Worm (Caenorhabditis elegans): ENCODE results near the gene nhr-141.

Gene nhr-141

ce11 chrV:7436911-7437310 is 7.5 kb upstream of the nhr-141 start:
- TF ChIP-seq sptf-1 (tag; optimal IDR thresholded peaks at IDR 0.05) (no peak), egl-27 (tag; optimal IDR thresholded peaks at IDR 0.05) (no peak), pqm-1 (tag; optimal IDR thresholded peaks at IDR 0.05) (no peak), ceh-8 (GFP tag; optimal IDR thresholded peaks at IDR 0.05) (no peak), mdl-1 (tag; optimal IDR thresholded peaks at IDR 0.05) (peak in 1 of 2 experiments; percentile 79), mep-1 (tag; optimal IDR thresholded peaks at IDR 0.05) (peak; percentile 58), egl-13 (tag; optimal IDR thresholded peaks at IDR 0.05) (no peak), ets-5 (GFP tag; IDR thresholded peaks at IDR 0.05) (no peak), efl-3 (GFP tag; optimal IDR thresholded peaks at IDR 0.05) (no peak), tbx-2 (tag; optimal IDR thresholded peaks at IDR 0.05) (peak; percentile 65), ceh-82 (tag; optimal IDR thresholded peaks at IDR 0.05) (no peak), zag-1 (tag; optimal IDR thresholded peaks at IDR 0.05) (no peak), ama-1 (optimal IDR thresholded peaks at IDR 0.05) (peak; percentile 87), lin-39 (tag; optimal IDR thresholded peaks at IDR 0.05) (no peak), hlh-17 (GFP tag; optimal IDR thresholded peaks at IDR 0.05; ENCODE audit: borderline replicate concordance) (no peak), lir-3 (tag; optimal IDR thresholded peaks at IDR 0.05; ENCODE audit: poor library complexity) (no peak), nhr-90 (tag; optimal IDR thresholded peaks at IDR 0.05; ENCODE audit: poor library complexity) (peak; percentile 77), dpl-1 (GFP tag; optimal IDR thresholded peaks at IDR 0.05) (peak in 2 of 3 experiments; percentile 20 to 31), unc-86 (tag; optimal IDR thresholded peaks at IDR 0.05) (no peak), nhr-47 (tag; optimal IDR thresholded peaks at IDR 0.05) (peak; percentile 57), unc-30 (tag; optimal IDR thresholded peaks at IDR 0.05) (no peak), unc-98 (GFP tag; IDR thresholded peaks at IDR 0.05) (no peak), elt-2 (tag; optimal IDR thresholded peaks at IDR 0.05) (no peak), nhr-11 (tag; optimal IDR thresholded peaks at IDR 0.05) (no peak), unc-130 (tag; optimal IDR thresholded peaks at IDR 0.05) (peak; percentile 72), nhr-19 (GFP tag; conservative IDR thresholded peaks at IDR 0.05) (peak; percentile 79), swsn-7 (tag; optimal IDR thresholded peaks at IDR 0.05) (peak; percentile 4), nhr-28 (tag; optimal IDR thresholded peaks at IDR 0.05) (no peak), nhr-12 (tag; optimal IDR thresholded peaks at IDR 0.05) (no peak), grh-1 (GFP tag; IDR thresholded peaks at IDR 0.05) (peak; percentile 64), ces-1 (GFP tag; optimal IDR thresholded peaks at IDR 0.05) (no peak), lin-13 (GFP tag; optimal IDR thresholded peaks at IDR 0.05) (no peak), C34B4.2 (tag; optimal IDR thresholded peaks at IDR 0.05) (no peak), nhr-20 (tag; optimal IDR thresholded peaks at IDR 0.05) (peak; percentile 80), nhr-71 (tag; optimal IDR thresholded peaks at IDR 0.05) (peak; percentile 80), nhr-76 (tag; optimal IDR thresholded peaks at IDR 0.05) (no peak), lin-35 (GFP tag; optimal IDR thresholded peaks at IDR 0.05) (peak in 1 of 2 experiments; percentile 84), efl-1 (optimal IDR thresholded peaks at IDR 0.05) (peak in 1 of 2 experiments; percentile 14), efl-1 (GFP tag; optimal IDR thresholded peaks at IDR 0.05 in 1 of 2) (peak in 1 of 2 experiments; percentile 1), ztf-4 (tag; optimal IDR thresholded peaks at IDR 0.05) (peak; percentile 67), unc-62 (GFP tag; optimal IDR thresholded peaks at IDR 0.05) (no peak), lin-14 (GFP tag; optimal IDR thresholded peaks at IDR 0.05) (peak; percentile 71), pag-3 (tag; optimal IDR thresholded peaks at IDR 0.05; ENCODE audit: borderline replicate concordance, insufficient read depth) (no peak), elt-3 (tag; optimal IDR thresholded peaks at IDR 0.05) (peak in 4 of 6 experiments; percentile 0 to 97 (median 50)), blmp-1 (tag; optimal IDR thresholded peaks at IDR 0.05) (peak; percentile 94), fkh-8 (tag; optimal IDR thresholded peaks at IDR 0.05) (no peak), vab-15 (tag; optimal IDR thresholded peaks at IDR 0.05) (peak; percentile 21), C16A3.4 (tag; optimal IDR thresholded peaks at IDR 0.05) (peak; percentile 32), nhr-77 (tag; optimal IDR thresholded peaks at IDR 0.05) (no peak), fkh-10 (GFP tag; optimal IDR thresholded peaks at IDR 0.05) (no peak), mab-9 (GFP tag; IDR thresholded peaks at IDR 0.05) (no peak), snu-23 (GFP tag; optimal IDR thresholded peaks at IDR 0.05) (peak; percentile 74), nhr-85 (tag) (peak; percentile 93)

Data from whole organism, L1 larva.